Fruit fly (Drosophila melanogaster): ENCODE measurements around the gene Prx2.

The Prx2 gene

dm6 chrX:13374979-13375378 lies 45.4 kb downstream of the Prx2 start:
- TF ChIP-seq usp (GFP tag; optimal IDR thresholded peaks at IDR 0.05) (no peak), Dll (optimal IDR thresholded peaks at IDR 0.05) (no peak), EcR (GFP tag; optimal IDR thresholded peaks at IDR 0.05) (no peak)

- TF ChIP-seq Dll (optimal IDR thresholded peaks at IDR 0.05), result no peak
- TF ChIP-seq CG8478 (optimal IDR thresholded peaks at IDR 0.05), result no peak
- TF ChIP-seq EcR (GFP tag; optimal IDR thresholded peaks at IDR 0.05), result no peak
Measured at dm6 chrX:13375489-13375997, 45.9 kb downstream of the Prx2 start.

- TF ChIP-seq usp (GFP tag; optimal IDR thresholded peaks at IDR 0.05), result no peak
- no peak for TF ChIP-seq EcR (GFP tag; optimal IDR thresholded peaks at IDR 0.05)
- TF ChIP-seq Dll (optimal IDR thresholded peaks at IDR 0.05), result no peak
- no peak for TF ChIP-seq pan (optimal IDR thresholded peaks at IDR 0.05)
- no peak for TF ChIP-seq CG8478 (optimal IDR thresholded peaks at IDR 0.05)
- no peak for TF ChIP-seq psq (optimal IDR thresholded peaks at IDR 0.05)
Measured at dm6 chrX:13376520-13376919, 46.9 kb downstream of the Prx2 start.

All from whole organism.